Worm (Caenorhabditis elegans) whole organism, young adult: ENCODE data around the gene gnrr-2.

Experiments used
- B0019.2 ChIP-seq: fragments of 200-800 bp; sonication (Bioruptor generic); conservative IDR thresholded peaks from 2 replicates; pipeline ENCODE4 v1.3.6; 2022; ENCODE audit warnings: missing genetic modification reagents, missing genetic modification characterization, missing compliant biosample characterization
- C06A6.2 ChIP-seq: fragments of 200-800 bp; sonication (Bioruptor generic); conservative IDR thresholded peaks from 2 replicates; pipeline ENCODE4 v1.3.6; 2022; ENCODE audit warnings: missing genetic modification characterization, missing compliant biosample characterization
- K11D2.4 ChIP-seq: fragments of 200-800 bp; sonication (Bioruptor generic); IDR thresholded peaks from 2 replicates; pipeline ENCODE4 v1.3.6; 2022; ENCODE audit warnings: missing genetic modification reagents, missing genetic modification characterization, missing compliant biosample characterization
- K12H6.12 ChIP-seq: fragments of 200-800 bp; sonication (Bioruptor generic); optimal IDR thresholded peaks from 2 replicates; lab custom pipeline; 2018; ENCODE audit warnings: mild to moderate bottlenecking, missing genetic modification characterization, missing compliant biosample characterization
- Y53F4B.3 ChIP-seq: fragments of 200-800 bp; sonication (Bioruptor generic); IDR thresholded peaks from 2 replicates; pipeline ENCODE4 v1.3.6; 2022; ENCODE audit warnings: missing genetic modification reagents, missing genetic modification characterization, missing compliant biosample characterization
- Y67H2A.10 ChIP-seq: fragments of 200-800 bp; sonication (Bioruptor generic); conservative IDR thresholded peaks from 2 replicates; pipeline ENCODE4 v1.3.6; 2022; ENCODE audit warnings: missing genetic modification reagents, missing genetic modification characterization, missing compliant biosample characterization
- Y79H2A.3 ChIP-seq: fragments of 200-800 bp; sonication (Bioruptor generic); conservative IDR thresholded peaks from 2 replicates; pipeline ENCODE4 v1.3.6; 2022; ENCODE audit warnings: missing genetic modification reagents, missing genetic modification characterization, missing compliant biosample characterization
- ZK185.1 ChIP-seq: sonication (generic microtip); optimal IDR thresholded peaks from 2 replicates; lab custom pipeline; 2016; ENCODE audit warnings: mild to moderate bottlenecking, missing genetic modification characterization, missing compliant biosample characterization; ENCODE audit not compliant: poor library complexity, severe bottlenecking
- ama-1 ChIP-seq, 3 experiments: fragments of 150-350 bp in 1 of 3; sonication (generic microtip) in 2 of 3; optimal IDR thresholded peaks; 2 replicates each; lab custom pipeline; 2014 to 2018; ENCODE audit warnings: missing biosample characterization in 2 of 3, missing genetic modification characterization in 2 of 3, missing genetic modification reagents in 2 of 3
- attf-5 ChIP-seq: fragments of 200-800 bp; sonication (Bioruptor generic); optimal IDR thresholded peaks from 2 replicates; lab custom pipeline; 2018; ENCODE audit warnings: mild to moderate bottlenecking, missing genetic modification characterization, missing compliant biosample characterization
- attf-6 ChIP-seq: fragments of 200-800 bp; sonication (Bioruptor generic); IDR thresholded peaks from 2 replicates; pipeline ENCODE4 v1.3.6; 2022; ENCODE audit warnings: missing genetic modification reagents, missing genetic modification characterization, missing compliant biosample characterization
- bed-1 ChIP-seq: fragments of 200-800 bp; sonication (Bioruptor generic); IDR thresholded peaks from 2 replicates; pipeline ENCODE4 v1.3.6; 2022; ENCODE audit warnings: missing genetic modification reagents, missing genetic modification characterization, missing compliant biosample characterization
- ccch-3 ChIP-seq: fragments of 200-800 bp; sonication (Bioruptor generic); optimal IDR thresholded peaks from 2 replicates; lab custom pipeline; 2018; ENCODE audit warnings: mild to moderate bottlenecking, missing genetic modification characterization, missing compliant biosample characterization
- ceh-27 ChIP-seq: fragments of 200-800 bp; sonication (Bioruptor generic); optimal IDR thresholded peaks from 2 replicates; lab custom pipeline; 2018; ENCODE audit warnings: mild to moderate bottlenecking, missing genetic modification characterization, moderate library complexity, missing compliant biosample characterization
- ceh-79 ChIP-seq: sonication (generic microtip); optimal IDR thresholded peaks from 2 replicates; lab custom pipeline; 2017; ENCODE audit warnings: mild to moderate bottlenecking, missing genetic modification characterization, missing compliant biosample characterization
- chd-7 ChIP-seq: sonication (generic microtip); optimal IDR thresholded peaks from 2 replicates; lab custom pipeline; 2016; ENCODE audit warnings: mild to moderate bottlenecking, missing genetic modification characterization, moderate library complexity, missing compliant biosample characterization
- die-1 ChIP-seq: sonication (generic microtip); optimal IDR thresholded peaks from 2 replicates; lab custom pipeline; 2016; ENCODE audit warnings: missing genotype, mild to moderate bottlenecking, missing genetic modification characterization, missing compliant biosample characterization
- dox-1 ChIP-seq: fragments of 200-800 bp; sonication (Bioruptor generic); IDR thresholded peaks from 2 replicates; pipeline ENCODE4 v1.3.6; 2022; ENCODE audit warnings: missing genetic modification reagents, missing genetic modification characterization, missing compliant biosample characterization
- dpl-1 ChIP-seq: fragments of 150-350 bp; optimal IDR thresholded peaks from 2 replicates; lab custom pipeline; 2014; ENCODE audit warnings: missing biosample characterization, missing genetic modification reagents, missing genetic modification characterization
- egrh-3 ChIP-seq: fragments of 200-800 bp; sonication (Bioruptor generic); IDR thresholded peaks from 2 replicates; pipeline ENCODE4 v1.3.6; 2022; ENCODE audit warnings: missing genetic modification reagents, missing genetic modification characterization, missing compliant biosample characterization
- hmg-1.2 ChIP-seq: fragments of 200-800 bp; sonication (Bioruptor generic); IDR thresholded peaks from 2 replicates; pipeline ENCODE4 v1.3.6; 2022; ENCODE audit warnings: missing genetic modification reagents, missing genetic modification characterization, missing compliant biosample characterization
- hrde-1 ChIP-seq: sonication (generic microtip); optimal IDR thresholded peaks from 2 replicates; lab custom pipeline; 2016; ENCODE audit warnings: missing genetic modification characterization, mild to moderate bottlenecking, missing compliant biosample characterization, moderate library complexity, missing genotype, missing genetic modification reagents, borderline replicate concordance
- lin-35 ChIP-seq, 3 experiments: fragments of 150-350 bp in 2 of 3; sonication (generic microtip) in 1 of 3; optimal IDR thresholded peaks; 2 replicates each; lab custom pipeline; 2014 to 2018; ENCODE audit warnings: missing biosample characterization in 3 of 3, missing genetic modification characterization in 3 of 3, missing genetic modification reagents in 3 of 3
- lin-40 ChIP-seq: sonication (generic microtip); optimal IDR thresholded peaks from 2 replicates; lab custom pipeline; 2016; ENCODE audit warnings: missing genetic modification characterization, mild to moderate bottlenecking, missing compliant biosample characterization, missing genotype, missing genetic modification reagents
- lsy-27 ChIP-seq: sonication (generic microtip); optimal IDR thresholded peaks from 2 replicates; lab custom pipeline; 2017; ENCODE audit warnings: missing genetic modification characterization, mild to moderate bottlenecking, missing compliant biosample characterization, antibody characterized with exemption, missing genotype, borderline replicate concordance; ENCODE audit not compliant: insufficient read depth
- madf-6 ChIP-seq: fragments of 200-800 bp; sonication (Bioruptor generic); IDR thresholded peaks from 2 replicates; pipeline ENCODE4 v1.3.6; 2022; ENCODE audit warnings: missing genetic modification reagents, missing genetic modification characterization, missing compliant biosample characterization
- mcd-1 ChIP-seq: fragments of 200-800 bp; sonication (Bioruptor generic); IDR thresholded peaks from 2 replicates; pipeline ENCODE4 v1.3.6; 2022; ENCODE audit warnings: missing genetic modification reagents, missing genetic modification characterization, missing compliant biosample characterization
- nhr-120 ChIP-seq: fragments of 200-800 bp; sonication (Bioruptor generic); IDR thresholded peaks from 2 replicates; pipeline ENCODE4 v1.3.6; 2022; ENCODE audit warnings: missing genetic modification characterization, missing compliant biosample characterization
- nhr-80 ChIP-seq: sonication (generic microtip); optimal IDR thresholded peaks from 2 replicates; lab custom pipeline; 2016; ENCODE audit warnings: missing genetic modification characterization, missing compliant biosample characterization
- pbrm-1 ChIP-seq: fragments of 200-800 bp; sonication (Bioruptor generic); IDR thresholded peaks from 2 replicates; pipeline ENCODE4 v1.3.6; 2022; ENCODE audit warnings: missing genetic modification reagents, missing genetic modification characterization, missing compliant biosample characterization
- rec-8 ChIP-seq, 2 experiments: sonication (generic microtip); optimal IDR thresholded peaks; 2 replicates each; lab custom pipeline; 2016; ENCODE audit warnings: mild to moderate bottlenecking in 2 of 2, missing genetic modification characterization in 2 of 2, missing genetic modification reagents in 2 of 2, missing genotype in 2 of 2, missing biosample characterization in 1 of 2, missing compliant biosample characterization in 1 of 2, moderate library complexity in 1 of 2
- sdz-38 ChIP-seq: sonication (generic microtip); optimal IDR thresholded peaks from 2 replicates; lab custom pipeline; 2016; ENCODE audit warnings: missing genotype, missing genetic modification characterization, missing compliant biosample characterization
- snpc-4 ChIP-seq, 5 experiments: fragments of 150-350 bp in 1 of 5; sonication (generic microtip) in 4 of 5; optimal IDR thresholded peaks; 2 replicates each; lab custom pipeline; 2014 to 2018; ENCODE audit warnings: missing genetic modification characterization in 5 of 5, missing biosample characterization in 3 of 5, antibody characterized with exemption in 2 of 5, mild to moderate bottlenecking in 2 of 5, missing compliant biosample characterization in 2 of 5, missing genotype in 2 of 5, moderate library complexity in 2 of 5, missing genetic modification reagents in 1 of 5
- somi-1 ChIP-seq: fragments of 200-800 bp; sonication (Bioruptor generic); optimal IDR thresholded peaks from 2 replicates; lab custom pipeline; 2018; ENCODE audit warnings: mild to moderate bottlenecking, missing genetic modification characterization, missing compliant biosample characterization
- sptf-2 ChIP-seq: fragments of 200-800 bp; sonication (Bioruptor generic); optimal IDR thresholded peaks from 2 replicates; lab custom pipeline; 2018; ENCODE audit warnings: mild to moderate bottlenecking, missing genetic modification characterization, missing compliant biosample characterization
- tbx-9 ChIP-seq: sonication (generic microtip); optimal IDR thresholded peaks from 2 replicates; lab custom pipeline; 2016; ENCODE audit warnings: borderline replicate concordance, missing genetic modification characterization, inconsistent platforms, missing compliant biosample characterization
- zfh-2 ChIP-seq: fragments of 200-800 bp; sonication (Bioruptor generic); conservative IDR thresholded peaks from 2 replicates; pipeline ENCODE4 v1.3.6; 2022; ENCODE audit warnings: missing genetic modification reagents, missing genetic modification characterization, missing compliant biosample characterization
- ztf-18 ChIP-seq: sonication (generic microtip); optimal IDR thresholded peaks from 2 replicates; lab custom pipeline; 2016; ENCODE audit warnings: missing genotype, mild to moderate bottlenecking, missing genetic modification characterization, missing compliant biosample characterization

The gnrr-2 gene

ce11 chrV:14366487-14366962 lies 42.3 kb upstream of the gnrr-2 start (continued):
- TF ChIP-seq nhr-120 (GFP tag; lab: Robert Waterston, UW) (no peak), ama-1 (optimal IDR thresholded peaks at IDR 0.05; lab: Kevin White, UChicago) (no peak), ama-1 (GFP tag; optimal IDR thresholded peaks at IDR 0.05; lab: Kevin White, UChicago) (no peak), attf-6 (GFP tag; lab: Robert Waterston, UW) (no peak), die-1 (tag; lab: Kevin White, UChicago) (peak; percentile 16), pbrm-1 (GFP tag; lab: Robert Waterston, UW) (0 out of 2 replicates have a peak, but pooled peaks have one; percentile 40), ztf-18 (tag; lab: Kevin White, UChicago) (peak; percentile 36), C06A6.2 (GFP tag; lab: Robert Waterston, UW) (no peak; the same call in 1 of the 2 replicates), ZK185.1 (tag; lab: Kevin White, UChicago) (no peak), bed-1 (GFP tag; lab: Robert Waterston, UW) (no peak), sdz-38 (no peak), hrde-1 (no peak), Y53F4B.3 (GFP tag; lab: Robert Waterston, UW) (no peak), lin-40 (peak; percentile 66), tbx-9 (tag; lab: Kevin White, UChicago) (no peak), rec-8 (tag; optimal IDR thresholded peaks at IDR 0.05; lab: Kevin White, UChicago) (no peak), sptf-2 (GFP tag; lab: Kevin White, UChicago) (no peak)

ce11 chrV:14368272-14369052 lies 40.4 kb upstream of the gnrr-2 start:
- TF ChIP-seq egrh-3 (GFP tag; lab: Robert Waterston, UW) = peak; percentile 78; the same call in 1 of the 2 replicates
- no peak for TF ChIP-seq ceh-79 (tag; lab: Kevin White, UChicago)
- TF ChIP-seq nhr-80 = peak; percentile 49
- no peak for TF ChIP-seq ama-1 (optimal IDR thresholded peaks at IDR 0.05; lab: Kevin White, UChicago)
- TF ChIP-seq ama-1 (GFP tag; optimal IDR thresholded peaks at IDR 0.05; lab: Kevin White, UChicago) = no peak
- TF ChIP-seq K12H6.12 (tag; lab: Kevin White, UChicago) = peak; percentile 62
- peak in 1 of 3 experiments; percentile 40 for TF ChIP-seq lin-35 (GFP tag; optimal IDR thresholded peaks at IDR 0.05; lab: Kevin White, UChicago)
- TF ChIP-seq zfh-2 (GFP tag; lab: Robert Waterston, UW) = peak; percentile 98
- TF ChIP-seq ceh-27 (GFP tag; lab: Kevin White, UChicago) = peak; percentile 55
- no peak for TF ChIP-seq dpl-1
- TF ChIP-seq C06A6.2 (GFP tag; lab: Robert Waterston, UW) = 0 out of 2 replicates have a peak, but pooled peaks have one; percentile 24
- no peak for TF ChIP-seq Y67H2A.10
- peak; percentile 50 for TF ChIP-seq somi-1 (GFP tag; lab: Kevin White, UChicago)
- TF ChIP-seq mcd-1 (GFP tag; lab: Robert Waterston, UW) = 0 out of 2 replicates have a peak, but pooled peaks have one; percentile 26
- TF ChIP-seq hmg-1.2 = peak; percentile 83
- no peak for TF ChIP-seq snpc-4 (GFP tag; optimal IDR thresholded peaks at IDR 0.05; lab: Kevin White, UChicago)
- peak in 1 of 4 experiments; percentile 28 for TF ChIP-seq snpc-4 (tag; optimal IDR thresholded peaks at IDR 0.05; lab: Kevin White, UChicago)
- TF ChIP-seq madf-6 (GFP tag; lab: Robert Waterston, UW) = no peak
- TF ChIP-seq Y79H2A.3 = no peak
- TF ChIP-seq lsy-27 (tag; lab: Kevin White, UChicago) = no peak
- no peak for TF ChIP-seq B0019.2 (GFP tag; lab: Robert Waterston, UW)
- no peak for TF ChIP-seq bed-1 (GFP tag; lab: Robert Waterston, UW)
- peak; percentile 45; the same call in 1 of the 2 replicates for TF ChIP-seq dox-1 (GFP tag; lab: Robert Waterston, UW)
- 0 out of 2 replicates have a peak, but pooled peaks have one; percentile 30 for TF ChIP-seq K11D2.4 (GFP tag; lab: Robert Waterston, UW)
- TF ChIP-seq ccch-3 (GFP tag; lab: Kevin White, UChicago) = no peak
- TF ChIP-seq chd-7 (tag; lab: Kevin White, UChicago) = peak; percentile 22
- TF ChIP-seq attf-5 = no peak
- TF ChIP-seq lin-40 = peak; percentile 70
